ENCODE assay signal across 4 fruit fly cellular contexts in genomic region chr3L:7823198-7823597, dm6.
TF ChIP-seq lines count a peak whose summit lies in the region.

No protein-coding gene starts in this region.

- TF ChIP-seq CTCF in whole organism, embryonic (GFP tag; optimal IDR thresholded peaks at IDR 0.05; lab: Kevin White, UChicago), result no peak

TF ChIP-seq in whole organism, adult, 20 proteins besides CTCF, POLR2A, EP300 and RAD21:
- TF ChIP-seq kay (GFP tag; lab: Kevin White, UChicago; ENCODE audit: borderline replicate concordance) (peak; percentile 25), cic (GFP tag; optimal IDR thresholded peaks at IDR 0.05; lab: Kevin White, UChicago) (no peak)

TF ChIP-seq in whole organism, embryonic, 481 proteins besides CTCF, POLR2A, EP300 and RAD21:
- no peak for TF ChIP-seq Oaz (GFP tag; IDR thresholded peaks at IDR 0.05; lab: Robert Waterston, UW)
- TF ChIP-seq CG12659 (GFP tag; optimal IDR thresholded peaks at IDR 0.05; lab: Kevin White, UChicago), result no peak
- TF ChIP-seq knrl (GFP tag; IDR thresholded peaks at IDR 0.05; lab: Robert Waterston, UW; ENCODE audit: partially characterized antibody), result no peak
- no peak for TF ChIP-seq sug (tag; optimal IDR thresholded peaks at IDR 0.05; lab: Kevin White, UChicago)
- no peak for TF ChIP-seq Dp (GFP tag; optimal IDR thresholded peaks at IDR 0.05; lab: Kevin White, UChicago)
- no peak for TF ChIP-seq CG2116 (GFP tag; optimal IDR thresholded peaks at IDR 0.05; lab: Kevin White, UChicago)
- no peak for TF ChIP-seq YL-1 (GFP tag; optimal IDR thresholded peaks at IDR 0.05; lab: Kevin White, UChicago)
- no peak for TF ChIP-seq usp (GFP tag; optimal IDR thresholded peaks at IDR 0.05; lab: Kevin White, UChicago)
- TF ChIP-seq CG10267 (tag; optimal IDR thresholded peaks at IDR 0.05; lab: Kevin White, UChicago), result no peak
- no peak for TF ChIP-seq ken (GFP tag; IDR thresholded peaks at IDR 0.05; lab: Robert Waterston, UW)
- no peak for TF ChIP-seq dan (GFP tag; IDR thresholded peaks at IDR 0.05; lab: Robert Waterston, UW)
- no peak for TF ChIP-seq CG18262 (tag; optimal IDR thresholded peaks at IDR 0.05; lab: Kevin White, UChicago)
- no peak for TF ChIP-seq Blimp-1 (GFP tag; optimal IDR thresholded peaks at IDR 0.05; lab: Kevin White, UChicago)
- TF ChIP-seq ro (GFP tag; IDR thresholded peaks at IDR 0.05; lab: Robert Waterston, UW), result no peak
- TF ChIP-seq Pdp1 (GFP tag; optimal IDR thresholded peaks at IDR 0.05; lab: Kevin White, UChicago), result peak in 1 of 2 experiments; percentile 90
- TF ChIP-seq Spps (tag; optimal IDR thresholded peaks at IDR 0.05; lab: Kevin White, UChicago), result no peak
- TF ChIP-seq ara (GFP tag; IDR thresholded peaks at IDR 0.05; lab: Robert Waterston, UW), result no peak
- TF ChIP-seq ind (GFP tag; optimal IDR thresholded peaks at IDR 0.05; lab: Kevin White, UChicago), result no peak
- no peak for TF ChIP-seq CG14014 (GFP tag; IDR thresholded peaks at IDR 0.05; lab: Robert Waterston, UW)
- TF ChIP-seq Ets65A (GFP tag; lab: Kevin White, UChicago), result peak; percentile 76
- no peak for TF ChIP-seq ATbp (GFP tag; optimal IDR thresholded peaks at IDR 0.05; lab: Kevin White, UChicago)
- TF ChIP-seq Xbp1 (GFP tag; optimal IDR thresholded peaks at IDR 0.05; lab: Kevin White, UChicago), result no peak
- 0 out of 4 replicates have a peak, but pooled peaks have one; percentile 18 for TF ChIP-seq chinmo (GFP tag; IDR thresholded peaks at IDR 0.05; lab: Robert Waterston, UW; ENCODE audit: partially characterized antibody)
- no peak for TF ChIP-seq so (GFP tag; IDR thresholded peaks at IDR 0.05; lab: Robert Waterston, UW)
- TF ChIP-seq CG17361 (GFP tag; IDR thresholded peaks at IDR 0.05; lab: Robert Waterston, UW), result no peak

TF ChIP-seq in whole organism, pupa, 21 proteins besides CTCF, POLR2A, EP300 and RAD21:
- TF ChIP-seq Ets98B (GFP tag; IDR thresholded peaks at IDR 0.05; lab: Robert Waterston, UW) (no peak), CG12605 (GFP tag; IDR thresholded peaks at IDR 0.05; lab: Robert Waterston, UW) (no peak), CG17806 (tag; optimal IDR thresholded peaks at IDR 0.05; lab: Kevin White, UChicago) (no peak), fd96Ca (GFP tag; IDR thresholded peaks at IDR 0.05; lab: Robert Waterston, UW) (no peak), CG32121 (GFP tag; IDR thresholded peaks at IDR 0.05; lab: Robert Waterston, UW) (0 out of 2 replicates have a peak, but pooled peaks have one; percentile 20), CG13204 (GFP tag; optimal IDR thresholded peaks at IDR 0.05; lab: Kevin White, UChicago) (no peak), CG8159 (tag; optimal IDR thresholded peaks at IDR 0.05; lab: Kevin White, UChicago) (no peak)

TF ChIP-seq in whole organism, wandering third instar larva, 38 proteins besides CTCF, POLR2A, EP300 and RAD21:
- TF ChIP-seq Dfd (GFP tag; optimal IDR thresholded peaks at IDR 0.05; lab: Kevin White, UChicago) (peak; percentile 51), usp (GFP tag; optimal IDR thresholded peaks at IDR 0.05; lab: Kevin White, UChicago) (no peak)
TF ChIP-seq in whole organism, wandering third instar larva: peak in this region for 1.
